Worm (Caenorhabditis elegans) whole organism, L1 larva: Measurements from ENCODE around the gene clec-137.

Source experiments
- blmp-1 ChIP-seq: fragments of 150-350 bp; optimal IDR thresholded peaks from 2 replicates; lab custom pipeline; 2014; ENCODE audit warnings: missing biosample characterization, missing genetic modification characterization
- hlh-17 ChIP-seq: fragments of 200-800 bp; sonication (Bioruptor generic); optimal IDR thresholded peaks from 2 replicates; lab custom pipeline; 2018; ENCODE audit warnings: missing genetic modification characterization, mild to moderate bottlenecking, missing compliant biosample characterization, moderate library complexity, borderline replicate concordance
- lin-39 ChIP-seq: fragments of 150-350 bp; optimal IDR thresholded peaks from 2 replicates; lab custom pipeline; 2014; ENCODE audit warnings: missing biosample characterization, missing genetic modification reagents, missing genetic modification characterization
- mdl-1 ChIP-seq, 2 experiments: fragments of 150-350 bp; optimal IDR thresholded peaks; 2 replicates each; lab custom pipeline; 2014 to 2017; ENCODE audit warnings: missing biosample characterization in 2 of 2, missing genetic modification characterization in 2 of 2, inconsistent platforms in 1 of 2
- nhr-11 ChIP-seq: fragments of 150-350 bp; optimal IDR thresholded peaks from 2 replicates; lab custom pipeline; 2014; ENCODE audit warnings: missing biosample characterization, missing genetic modification characterization
- zag-1 ChIP-seq: fragments of 150-350 bp; optimal IDR thresholded peaks from 2 replicates; lab custom pipeline; 2014; ENCODE audit warnings: missing biosample characterization, missing genetic modification characterization
- zip-4 ChIP-seq: fragments of 200-800 bp; sonication (Bioruptor generic); optimal IDR thresholded peaks from 2 replicates; lab custom pipeline; 2018; ENCODE audit warnings: mild to moderate bottlenecking, missing genetic modification characterization, moderate library complexity, missing compliant biosample characterization

ce11 chrII:4601256-4601655, 16.6 kb downstream of the clec-137 start, which contains the start of gene ipla-1:
- TF ChIP-seq blmp-1, result no peak
- TF ChIP-seq lin-39 (tag; lab: Kevin White, UChicago), result no peak
- TF ChIP-seq mdl-1 (tag; optimal IDR thresholded peaks at IDR 0.05; lab: Kevin White, UChicago), result no peak
- TF ChIP-seq nhr-11 (tag; lab: Kevin White, UChicago), result no peak
- no peak for TF ChIP-seq zag-1 (tag; lab: Kevin White, UChicago)
- TF ChIP-seq zip-4 (GFP tag; lab: Kevin White, UChicago), result no peak
- no peak for TF ChIP-seq hlh-17 (GFP tag; lab: Kevin White, UChicago)
